Fruit fly (Drosophila melanogaster): ENCODE results near the gene ppk28.

The ppk28 gene

DNA sequence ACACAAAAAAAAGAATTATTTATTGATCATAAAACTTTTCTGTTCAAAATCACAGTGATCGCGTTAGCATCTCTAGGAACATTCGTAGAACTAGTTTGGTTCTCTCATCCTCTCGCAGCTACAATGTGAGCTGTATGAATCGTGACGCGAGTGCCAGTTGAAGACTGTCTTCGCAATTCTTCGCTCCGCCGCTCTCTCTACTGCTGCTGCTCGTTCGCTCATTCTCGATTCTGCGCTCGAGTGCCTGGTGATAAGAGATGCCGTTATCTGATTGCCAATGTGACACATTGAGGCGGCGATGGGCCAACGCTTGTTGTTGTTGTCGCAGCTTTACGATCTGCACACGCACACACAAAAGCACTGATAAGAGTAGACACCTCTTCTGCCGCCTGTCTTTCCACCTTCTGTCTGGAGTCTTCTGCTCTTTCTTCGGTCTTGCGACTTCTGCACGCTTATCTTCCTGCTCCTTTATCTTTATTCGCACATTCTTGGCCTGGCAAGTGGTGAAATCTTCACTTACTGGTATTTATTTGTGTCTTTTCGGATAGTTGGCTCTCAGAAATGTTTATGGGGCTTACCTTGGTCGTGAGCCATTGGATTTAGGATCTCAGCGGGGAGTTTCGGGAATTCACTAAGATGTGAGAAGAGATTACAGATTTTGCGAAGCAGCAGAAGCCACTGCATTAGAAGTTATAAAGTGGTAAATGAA, 30.4 kb downstream of the ppk28 start (continued):
- TF ChIP-seq CG4360 (GFP tag; IDR thresholded peaks at IDR 0.05) (peak; percentile 53), MBD-R2 (GFP tag; IDR thresholded peaks at IDR 0.05) (no peak), zfh1 (GFP tag; IDR thresholded peaks at IDR 0.05) (no peak), CG7963 (GFP tag; IDR thresholded peaks at IDR 0.05; ENCODE audit: partially characterized antibody) (no peak), Xbp1 (GFP tag; optimal IDR thresholded peaks at IDR 0.05) (no peak), sug (tag; optimal IDR thresholded peaks at IDR 0.05) (peak; percentile 28), Adf1 (GFP tag; IDR thresholded peaks at IDR 0.05) (peak; percentile 39; the same call in 1 of the 2 replicates), cg (GFP tag; optimal IDR thresholded peaks at IDR 0.05) (peak; percentile 8), CG3995 (GFP tag; optimal IDR thresholded peaks at IDR 0.05) (peak; percentile 93), Trl (optimal IDR thresholded peaks at IDR 0.05) (peak; percentile 52 to 64), Trl (GFP tag; optimal IDR thresholded peaks at IDR 0.05) (no peak), so (GFP tag; IDR thresholded peaks at IDR 0.05) (0 out of 3 replicates have a peak, but pooled peaks have one; percentile 43)

DNA sequence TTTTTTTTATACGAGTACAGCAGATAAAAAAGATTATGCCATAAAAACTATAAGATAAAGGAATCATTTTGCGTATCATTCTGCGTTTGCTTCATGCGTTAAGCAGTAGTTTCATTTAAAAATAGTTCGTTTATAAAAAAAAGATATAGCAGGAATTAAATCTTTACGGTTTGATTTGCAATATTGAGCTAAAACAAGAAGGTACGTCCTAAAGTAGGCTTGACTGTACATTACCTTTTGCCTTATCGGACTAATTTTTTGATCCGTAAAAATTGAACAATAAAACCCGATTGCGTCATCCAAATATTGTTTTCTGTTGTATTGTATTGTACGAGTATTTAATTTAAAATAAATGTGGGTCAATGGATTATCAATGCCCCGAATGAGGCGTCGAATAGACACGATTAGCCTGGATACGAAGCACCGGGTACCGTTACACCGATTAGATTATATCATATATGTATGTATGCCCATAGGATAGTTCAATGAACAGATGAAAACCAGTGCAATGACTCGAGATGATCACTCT, 31.0 kb downstream of the ppk28 start:
- TF ChIP-seq CG2678 (tag; optimal IDR thresholded peaks at IDR 0.05) (peak; percentile 25), sens (GFP tag) (peak; percentile 60), Spps (tag; optimal IDR thresholded peaks at IDR 0.05) (no peak), Pdp1 (GFP tag; optimal IDR thresholded peaks at IDR 0.05) (peak in 1 of 2 experiments; percentile 71), jumu (GFP tag; optimal IDR thresholded peaks at IDR 0.05) (no peak), grau (tag; optimal IDR thresholded peaks at IDR 0.05) (peak; percentile 46)

DNA sequence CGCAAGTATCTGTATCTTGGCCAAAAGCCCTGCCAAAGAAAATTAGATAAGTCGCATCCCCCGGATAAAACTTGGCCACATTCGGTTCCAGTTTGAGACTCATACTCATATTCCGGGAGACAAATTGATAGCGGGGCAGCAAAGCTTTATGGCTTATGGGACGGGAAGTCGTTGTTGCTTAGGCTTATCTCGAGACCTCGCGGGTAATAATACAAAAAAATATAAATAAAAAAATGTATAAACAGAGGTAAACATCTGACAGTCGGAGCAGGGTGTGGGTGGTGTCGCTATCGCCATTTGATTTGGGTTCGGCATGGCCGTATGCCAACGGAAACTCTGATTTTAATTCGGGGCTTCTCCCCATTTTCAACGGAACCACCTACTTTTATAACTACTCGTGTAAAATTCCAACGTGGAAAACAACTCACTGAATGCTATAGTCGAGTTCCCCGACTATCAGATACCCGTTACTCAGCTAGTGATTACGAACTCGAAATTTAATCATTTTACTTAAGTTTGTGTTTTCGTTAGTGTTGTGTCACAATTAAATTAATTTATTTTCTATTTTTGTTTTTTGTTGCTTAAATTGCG, 31.8 kb downstream of the ppk28 start:
- TF ChIP-seq wor (GFP tag; IDR thresholded peaks at IDR 0.05) (no peak), mam (GFP tag; optimal IDR thresholded peaks at IDR 0.05) (no peak), caup (GFP tag; optimal IDR thresholded peaks at IDR 0.05; ENCODE audit: severe bottlenecking) (no peak), esg (GFP tag; conservative IDR thresholded peaks at IDR 0.05) (no peak), nerfin-2 (GFP tag; IDR thresholded peaks at IDR 0.05; ENCODE audit: partially characterized antibody) (peak; percentile 53; the same call in 1 of the 2 replicates), lov (optimal IDR thresholded peaks at IDR 0.05) (no peak), lov (GFP tag; IDR thresholded peaks at IDR 0.05) (no peak), ci (GFP tag; IDR thresholded peaks at IDR 0.05) (0 out of 3 replicates have a peak, but pooled peaks have one; percentile 45), inv (GFP tag; IDR thresholded peaks at IDR 0.05; ENCODE audit: partially characterized antibody) (peak; percentile 16; the same call in 1 of the 2 replicates), sens (GFP tag) (peak; percentile 31), CG34376 (GFP tag; optimal IDR thresholded peaks at IDR 0.05) (peak; percentile 12), Rx (GFP tag; IDR thresholded peaks at IDR 0.05) (no peak), CG10979 (tag; optimal IDR thresholded peaks at IDR 0.05) (no peak), CG30403 (GFP tag; optimal IDR thresholded peaks at IDR 0.05) (no peak), tna (GFP tag; IDR thresholded peaks at IDR 0.05; ENCODE audit: partially characterized antibody) (peak; percentile 45; the same call in 1 of the 2 replicates), fd64A (GFP tag; optimal IDR thresholded peaks at IDR 0.05) (no peak), mirr (GFP tag; optimal IDR thresholded peaks at IDR 0.05) (peak; percentile 5), CG2678 (tag; optimal IDR thresholded peaks at IDR 0.05) (peak; percentile 10), CG18476 (GFP tag; optimal IDR thresholded peaks at IDR 0.05) (no peak), exex (tag; optimal IDR thresholded peaks at IDR 0.05) (peak; percentile 3), ato (GFP tag; IDR thresholded peaks at IDR 0.05; ENCODE audit: partially characterized antibody) (no peak), CG17829 (tag; optimal IDR thresholded peaks at IDR 0.05) (no peak), cwo (GFP tag; optimal IDR thresholded peaks at IDR 0.05) (peak; percentile 6), Xbp1 (GFP tag; optimal IDR thresholded peaks at IDR 0.05) (no peak), HLH4C (GFP tag; IDR thresholded peaks at IDR 0.05; ENCODE audit: partially characterized antibody) (peak; percentile 58; the same call in 2 of the 3 replicates), sob (GFP tag; IDR thresholded peaks at IDR 0.05) (no peak), Med (GFP tag) (peak; percentile 53), eyg (GFP tag; optimal IDR thresholded peaks at IDR 0.05) (no peak), CG15514 (GFP tag; optimal IDR thresholded peaks at IDR 0.05) (peak; percentile 1), Nf-YA (GFP tag; IDR thresholded peaks at IDR 0.05) (no peak)

All from whole organism, embryonic.